Worm (Caenorhabditis elegans) whole organism, midembryonic: ENCODE data around the gene tag-297.
A peak's percentile ranks its signal among the peaks of the same experiment; 100 is the strongest.

Experiments
- T22C8.4 ChIP-seq: fragments of 200-800 bp; sonication (Bioruptor generic); IDR thresholded peaks from 2 replicates; pipeline ENCODE4 v1.3.6; 2022; ENCODE audit warnings: missing genetic modification characterization, missing compliant biosample characterization
- cog-1 ChIP-seq: sonication (generic microtip); optimal IDR thresholded peaks from 2 replicates; lab custom pipeline; 2016; ENCODE audit warnings: missing genetic modification characterization, missing compliant biosample characterization
- flt-1 ChIP-seq: fragments of 200-800 bp; sonication (Bioruptor generic); IDR thresholded peaks from 2 replicates; pipeline ENCODE4 v1.3.6; 2022; ENCODE audit warnings: missing genetic modification characterization, missing compliant biosample characterization
- klf-2 ChIP-seq: fragments of 200-800 bp; sonication (Bioruptor generic); conservative IDR thresholded peaks from 2 replicates; pipeline ENCODE4 v1.3.6; 2022; ENCODE audit warnings: missing genetic modification reagents, missing genetic modification characterization, missing compliant biosample characterization
- med-1 ChIP-seq: sonication (generic microtip); optimal IDR thresholded peaks from 2 replicates; lab custom pipeline; 2017; ENCODE audit warnings: missing genetic modification characterization, mild to moderate bottlenecking, missing compliant biosample characterization, antibody characterized with exemption, missing genetic modification reagents; ENCODE audit not compliant: insufficient read depth
- ref-1 ChIP-seq: fragments of 200-800 bp; sonication (Bioruptor generic); conservative IDR thresholded peaks from 2 replicates; pipeline ENCODE4 v1.3.6; 2022; ENCODE audit warnings: missing genetic modification reagents, missing genetic modification characterization, missing compliant biosample characterization
- tab-1 ChIP-seq: fragments of 200-800 bp; sonication (Bioruptor generic); IDR thresholded peaks from 2 replicates; pipeline ENCODE4 v1.3.6; 2022; ENCODE audit warnings: missing genetic modification characterization, missing compliant biosample characterization
- ztf-23 ChIP-seq: fragments of 200-800 bp; sonication (Bioruptor generic); IDR thresholded peaks from 2 replicates; pipeline ENCODE4 v1.3.6; 2022; ENCODE audit warnings: missing genetic modification reagents, missing genetic modification characterization, missing compliant biosample characterization
- ztf-29 ChIP-seq: fragments of 200-800 bp; sonication (Bioruptor generic); IDR thresholded peaks from 2 replicates; pipeline ENCODE4 v1.3.6; 2022; ENCODE audit warnings: missing genetic modification reagents, missing genetic modification characterization, missing compliant biosample characterization

The tag-297 gene

DNA sequence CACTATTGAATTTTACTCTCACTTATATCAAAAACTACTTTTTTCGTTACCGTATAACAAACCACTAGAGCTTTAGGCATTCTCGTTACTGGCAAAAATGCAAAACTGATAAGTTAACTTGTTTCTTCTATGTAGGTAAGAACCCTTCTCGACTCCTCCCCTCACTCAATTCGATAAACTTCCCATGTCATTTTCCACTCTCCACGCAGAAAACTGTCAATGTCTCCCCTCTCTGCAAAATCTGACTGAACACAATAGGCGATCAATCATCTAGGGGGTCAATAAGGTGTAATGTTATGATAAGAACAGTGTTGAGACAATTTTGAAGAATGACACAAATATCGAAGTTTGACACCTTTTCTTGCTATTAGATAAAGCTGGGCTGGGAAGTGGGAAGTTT lies 8.7 kb upstream of the tag-297 start:
- TF ChIP-seq klf-2 (GFP tag; lab: Robert Waterston, UW) (no peak), ztf-29 (GFP tag; lab: Robert Waterston, UW) (no peak), cog-1 (tag; lab: Kevin White, UChicago) (no peak), ref-1 (no peak), flt-1 (GFP tag; lab: Robert Waterston, UW) (no peak), tab-1 (no peak), T22C8.4 (GFP tag; lab: Robert Waterston, UW) (no peak)

DNA sequence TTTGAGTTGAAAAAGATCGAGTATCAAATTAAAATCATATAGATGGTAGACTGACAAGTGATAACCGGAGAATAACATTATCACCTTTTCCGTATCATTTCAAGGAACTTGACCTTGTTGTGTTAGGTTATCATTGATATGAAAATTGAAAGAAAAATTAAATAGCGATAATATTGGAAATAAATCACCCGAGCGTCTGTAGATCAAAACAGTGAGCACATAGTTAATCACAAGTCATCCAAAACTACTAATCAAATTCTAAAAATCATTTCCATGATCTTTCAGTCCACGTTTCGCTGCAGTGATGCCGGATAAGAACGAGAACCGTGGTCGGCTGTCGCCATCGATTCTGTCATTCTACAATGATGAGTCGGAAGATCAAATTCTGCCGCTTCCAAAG lies 7.6 kb upstream of the tag-297 start:
- TF ChIP-seq ztf-23 (GFP tag; lab: Robert Waterston, UW) (no peak), ztf-29 (GFP tag; lab: Robert Waterston, UW) (no peak), med-1 (no peak), tab-1 (no peak), flt-1 (GFP tag; lab: Robert Waterston, UW) (no peak), cog-1 (tag; lab: Kevin White, UChicago) (no peak), T22C8.4 (GFP tag; lab: Robert Waterston, UW) (no peak), ref-1 (no peak), klf-2 (GFP tag; lab: Robert Waterston, UW) (no peak)

DNA sequence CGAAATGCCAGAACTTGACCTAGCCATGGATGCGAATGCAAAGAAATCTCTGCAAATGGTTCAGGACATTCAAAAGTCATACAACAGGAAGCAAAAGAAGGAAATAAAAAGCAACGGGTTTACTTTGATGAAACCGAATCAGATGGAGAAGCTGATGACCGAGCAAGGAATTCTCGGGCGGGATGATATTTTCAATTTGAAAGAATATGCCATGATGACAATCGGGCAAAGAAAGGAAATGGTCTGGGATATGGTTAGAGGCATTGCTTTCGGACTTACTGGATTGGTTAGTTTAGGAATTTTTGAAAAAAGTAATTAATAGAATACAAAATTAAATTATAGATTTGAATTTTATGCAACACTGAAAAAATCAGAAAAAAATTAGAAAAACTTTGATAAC lies 6.7 kb upstream of the tag-297 start:
- TF ChIP-seq flt-1 (GFP tag; lab: Robert Waterston, UW) (no peak), ztf-29 (GFP tag; lab: Robert Waterston, UW) (no peak), med-1 (no peak), ref-1 (no peak), T22C8.4 (GFP tag; lab: Robert Waterston, UW) (no peak), cog-1 (tag; lab: Kevin White, UChicago) (no peak), tab-1 (no peak), ztf-23 (GFP tag; lab: Robert Waterston, UW) (no peak), klf-2 (GFP tag; lab: Robert Waterston, UW) (no peak)

DNA sequence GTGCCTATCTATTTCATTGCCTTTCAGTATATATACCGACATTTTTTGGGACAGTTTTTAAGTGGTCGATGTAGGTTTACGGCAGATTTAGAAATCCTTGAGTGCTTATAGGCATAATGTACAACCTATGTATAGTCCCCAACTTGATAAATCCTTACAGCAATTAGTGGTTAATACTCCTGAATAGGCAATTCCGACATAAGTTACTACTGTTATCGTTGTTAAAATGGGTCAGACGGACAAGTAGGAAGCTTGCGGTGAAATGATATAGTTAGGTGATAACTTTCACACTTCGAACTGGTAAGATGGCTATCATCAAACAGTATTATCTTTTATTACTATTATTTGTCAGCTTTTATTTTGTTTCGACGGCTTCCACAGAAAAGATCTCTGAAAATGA lies 4.7 kb upstream of the tag-297 start, which contains the start of gene mltn-10:
mltn-10 (plus strand) TSS at position 301 of the 400 bp plus-strand sequence.
- no peak for TF ChIP-seq flt-1 (GFP tag; lab: Robert Waterston, UW)
- TF ChIP-seq tab-1 = no peak
- no peak for TF ChIP-seq med-1
- TF ChIP-seq klf-2 (GFP tag; lab: Robert Waterston, UW) = no peak
- TF ChIP-seq ref-1 = no peak
- TF ChIP-seq T22C8.4 (GFP tag; lab: Robert Waterston, UW) = no peak
- TF ChIP-seq ztf-23 (GFP tag; lab: Robert Waterston, UW) = no peak
- TF ChIP-seq cog-1 (tag; lab: Kevin White, UChicago) = no peak
- no peak for TF ChIP-seq ztf-29 (GFP tag; lab: Robert Waterston, UW)

DNA sequence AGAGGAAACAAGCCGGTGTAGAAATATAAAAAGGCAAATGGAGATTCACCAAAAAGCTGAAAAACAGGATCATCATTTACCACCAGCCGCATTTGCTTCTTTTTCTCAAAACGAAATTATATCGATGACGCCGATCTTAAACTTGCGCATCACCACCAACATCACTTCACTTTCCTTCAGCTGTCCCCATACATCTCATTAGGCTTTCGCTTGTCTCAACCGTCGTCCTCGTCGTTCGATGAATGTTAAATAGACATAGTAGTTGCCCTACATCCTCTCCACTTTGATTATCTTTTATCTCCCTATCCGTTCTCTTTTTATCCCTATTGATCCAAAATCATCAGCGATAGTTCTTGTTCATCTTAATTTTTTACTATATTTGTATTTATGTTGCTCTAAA lies 547 bp upstream of the tag-297 start:
- TF ChIP-seq cog-1 (tag; lab: Kevin White, UChicago) (no peak), med-1 (no peak), ref-1 (no peak), ztf-29 (GFP tag; lab: Robert Waterston, UW) (no peak)

DNA sequence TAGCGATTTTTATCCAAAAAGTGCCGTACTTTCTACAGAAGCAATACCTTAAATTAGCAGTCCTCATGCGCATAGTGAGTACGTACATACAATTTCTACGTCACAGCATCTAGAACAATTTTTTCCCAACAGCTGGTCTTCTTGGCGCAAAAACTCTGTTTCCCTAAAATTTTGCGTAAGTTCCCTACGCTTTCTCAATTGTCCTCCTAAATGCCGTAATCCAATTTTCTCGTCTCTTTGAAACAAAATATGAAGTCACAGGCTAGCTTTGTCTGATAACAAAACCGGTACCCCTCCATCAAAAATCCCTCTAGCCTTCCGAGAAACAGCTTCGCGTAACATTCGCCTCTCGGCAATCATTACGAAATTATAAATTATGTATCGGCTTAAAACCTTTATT lies 5.4 kb downstream of the tag-297 start, which contains the start of gene C38C6.3:
C38C6.3 (plus strand) TSS at position 301 of the 400 bp plus-strand sequence.
- no peak for TF ChIP-seq flt-1 (GFP tag; lab: Robert Waterston, UW)

DNA sequence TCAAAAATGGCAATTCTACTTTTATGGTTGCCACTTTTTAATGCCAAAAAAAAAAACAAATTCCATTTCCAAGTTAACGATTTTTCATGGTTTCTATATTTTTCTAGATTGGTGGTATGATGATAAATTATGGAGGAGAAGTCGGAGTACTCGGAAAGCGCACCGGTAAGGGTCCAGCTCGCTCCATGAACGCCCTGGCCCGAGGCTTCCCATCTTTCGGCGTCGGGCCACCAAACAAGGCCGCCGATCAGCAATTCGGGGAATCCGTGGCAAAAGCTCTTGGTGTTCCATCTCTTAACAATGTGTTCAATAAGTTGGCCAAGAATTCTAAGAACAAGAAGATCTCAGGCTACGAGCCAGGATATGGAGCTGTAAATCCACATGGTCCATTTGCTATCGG lies 6.6 kb downstream of the tag-297 start:
- no peak for TF ChIP-seq ztf-23 (GFP tag; lab: Robert Waterston, UW)
- TF ChIP-seq ref-1 = no peak

DNA sequence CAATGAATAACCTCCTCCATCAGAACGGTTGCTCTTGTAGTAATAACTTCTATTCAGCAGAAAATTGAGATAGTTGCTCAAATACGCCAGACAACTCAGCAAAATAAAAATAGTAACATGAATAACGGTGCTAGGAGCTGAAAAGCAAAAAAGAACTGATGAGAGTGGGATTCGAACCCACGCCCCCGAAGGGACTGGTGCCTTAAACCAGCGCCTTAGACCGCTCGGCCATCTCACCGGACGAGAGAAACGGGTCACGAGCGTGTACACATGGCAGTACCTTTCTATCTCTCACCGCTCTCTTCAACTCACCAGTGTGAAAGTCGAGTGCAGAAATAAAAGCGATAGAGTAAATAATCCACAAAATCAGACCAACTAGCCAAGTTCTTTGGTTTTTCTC lies 7.7 kb downstream of the tag-297 start:
- TF ChIP-seq med-1 (peak; percentile 3), T22C8.4 (GFP tag; lab: Robert Waterston, UW) (peak; percentile 84), klf-2 (GFP tag; lab: Robert Waterston, UW) (peak; percentile 78; the same call in 1 of the 2 replicates), ztf-23 (GFP tag; lab: Robert Waterston, UW) (peak; percentile 82), cog-1 (tag; lab: Kevin White, UChicago) (no peak), ref-1 (peak; percentile 66), tab-1 (peak; percentile 89), ztf-29 (GFP tag; lab: Robert Waterston, UW) (peak; percentile 82), flt-1 (GFP tag; lab: Robert Waterston, UW) (peak; percentile 84)

DNA sequence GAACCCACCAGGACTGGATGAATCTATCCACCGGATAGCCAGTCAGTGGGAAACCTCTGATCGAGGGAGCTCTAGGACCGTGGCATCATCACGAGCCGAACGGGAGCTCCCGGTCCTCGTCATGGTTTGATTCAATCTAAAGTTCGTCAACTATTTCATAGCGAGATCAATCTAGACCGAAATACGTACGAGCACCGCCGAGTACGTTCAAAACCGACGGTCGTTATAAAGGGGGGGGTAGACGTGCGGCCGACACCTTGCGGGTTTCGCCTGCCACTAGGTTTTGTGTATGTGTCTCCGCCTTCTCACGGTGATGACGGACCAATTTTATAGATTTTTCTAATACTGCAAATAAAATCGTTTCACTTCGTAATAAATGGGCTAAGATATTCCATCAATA lies 8.5 kb downstream of the tag-297 start:
- TF ChIP-seq flt-1 (GFP tag; lab: Robert Waterston, UW) (peak; percentile 75), T22C8.4 (GFP tag; lab: Robert Waterston, UW) (0 out of 2 replicates have a peak, but pooled peaks have one; percentile 26), tab-1 (peak; percentile 10; the same call in 1 of the 2 replicates)

DNA sequence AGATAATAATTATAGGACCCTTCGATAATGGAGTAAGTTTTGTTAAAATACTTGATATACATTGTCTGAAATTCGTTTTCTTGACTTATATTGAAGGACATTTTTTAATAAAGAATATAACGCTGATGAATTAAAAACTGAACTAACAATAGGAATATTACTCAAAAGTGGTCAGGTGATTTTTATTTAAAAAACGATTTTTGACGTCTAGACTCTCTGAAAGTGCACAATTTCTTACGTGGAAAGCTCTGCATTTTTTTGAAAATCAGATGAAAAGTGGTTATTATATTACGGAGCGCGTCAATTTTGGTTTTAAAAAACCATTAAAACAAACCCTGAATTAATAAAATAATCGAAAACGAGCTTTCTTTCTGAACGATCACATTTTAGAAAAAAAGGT lies 9.3 kb downstream of the tag-297 start, which contains the start of gene sre-13:
sre-13 (minus strand) TSS at position 101 of the 400 bp plus-strand sequence.
- TF ChIP-seq tab-1 (no peak), ref-1 (no peak), flt-1 (GFP tag; lab: Robert Waterston, UW) (no peak)

DNA sequence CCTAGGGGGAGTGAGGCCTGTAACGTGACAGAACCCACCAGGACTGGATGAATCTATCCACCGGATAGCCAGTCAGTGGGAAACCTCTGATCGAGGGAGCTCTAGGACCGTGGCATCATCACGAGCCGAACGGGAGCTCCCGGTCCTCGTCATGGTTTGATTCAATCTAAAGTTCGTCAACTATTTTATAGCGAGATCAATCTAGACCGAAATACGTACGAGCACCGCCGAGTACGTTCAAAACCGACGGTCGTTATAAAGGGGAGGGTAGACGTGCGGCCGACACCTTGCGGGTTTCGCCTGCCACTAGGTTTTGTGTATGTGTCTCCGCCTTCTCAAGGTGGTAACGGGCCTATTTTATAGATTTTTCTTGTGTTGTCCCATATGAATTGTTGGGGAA lies 14.0 kb downstream of the tag-297 start:
- peak; percentile 47; the same call in 1 of the 2 replicates for TF ChIP-seq flt-1 (GFP tag; lab: Robert Waterston, UW)
- TF ChIP-seq tab-1 = 0 out of 2 replicates have a peak, but pooled peaks have one; percentile 52

DNA sequence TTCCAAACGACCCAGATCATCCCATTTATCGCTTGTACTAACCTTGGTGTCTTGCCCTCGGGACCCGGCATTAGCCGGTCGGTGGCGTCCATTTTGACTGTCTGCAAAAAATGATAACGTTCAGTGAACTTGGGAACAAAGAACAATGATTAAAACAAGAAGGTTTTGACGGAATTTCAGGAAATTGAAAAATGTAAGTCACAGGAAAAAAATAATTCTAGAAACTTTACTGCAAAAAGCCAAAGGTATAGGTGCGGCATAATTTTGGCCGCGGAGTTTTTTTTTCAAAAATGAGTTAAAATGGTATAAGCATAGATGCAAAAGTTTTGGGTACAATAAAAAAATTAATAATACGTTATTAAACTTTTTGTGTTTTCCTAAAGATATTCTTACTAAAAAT lies 16.6 kb downstream of the tag-297 start, which contains the start of gene atgp-2:
atgp-2 (minus strand) TSS at position 101 of the 400 bp plus-strand sequence.
- TF ChIP-seq T22C8.4 (GFP tag; lab: Robert Waterston, UW) = no peak
- TF ChIP-seq ztf-23 (GFP tag; lab: Robert Waterston, UW) = no peak
- TF ChIP-seq cog-1 (tag; lab: Kevin White, UChicago) = no peak
- no peak for TF ChIP-seq klf-2 (GFP tag; lab: Robert Waterston, UW)
- no peak for TF ChIP-seq ref-1
- no peak for TF ChIP-seq flt-1 (GFP tag; lab: Robert Waterston, UW)
- TF ChIP-seq tab-1 = no peak
- no peak for TF ChIP-seq ztf-29 (GFP tag; lab: Robert Waterston, UW)
- no peak for TF ChIP-seq med-1
